Worm (Caenorhabditis elegans): ENCODE results near the gene F54H12.10.

DNA sequence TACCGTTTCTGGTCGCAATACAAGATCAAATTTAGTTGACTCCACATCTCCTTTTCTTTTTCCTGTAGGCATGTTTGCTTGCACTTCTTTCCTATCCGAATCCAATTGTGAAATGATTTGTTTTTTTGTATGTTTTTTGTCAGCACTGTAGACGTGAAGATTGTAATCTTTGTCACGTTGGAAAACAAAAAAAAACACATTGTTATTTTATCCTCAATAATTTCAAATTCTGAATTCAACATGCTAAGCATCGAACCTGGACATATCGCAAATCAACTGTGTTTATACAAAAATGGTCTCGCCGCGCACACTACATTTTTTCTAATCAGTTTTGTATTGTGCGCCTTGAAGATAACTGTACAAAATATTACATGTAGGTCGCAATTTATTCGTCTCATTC lies 45.3 kb downstream of the F54H12.10 start, which contains the start of gene ZK688.12:
- TF ChIP-seq dao-5 (tag; optimal IDR thresholded peaks at IDR 0.05) (no peak), W03F9.2 (tag; optimal IDR thresholded peaks at IDR 0.05) (no peak), him-1 (tag; optimal IDR thresholded peaks at IDR 0.05) (no peak)

Measured in whole organism, L4/young adult.